Comparison of ENCODE assay signal across 5 fruit fly cellular contexts in the genomic region with DNA sequence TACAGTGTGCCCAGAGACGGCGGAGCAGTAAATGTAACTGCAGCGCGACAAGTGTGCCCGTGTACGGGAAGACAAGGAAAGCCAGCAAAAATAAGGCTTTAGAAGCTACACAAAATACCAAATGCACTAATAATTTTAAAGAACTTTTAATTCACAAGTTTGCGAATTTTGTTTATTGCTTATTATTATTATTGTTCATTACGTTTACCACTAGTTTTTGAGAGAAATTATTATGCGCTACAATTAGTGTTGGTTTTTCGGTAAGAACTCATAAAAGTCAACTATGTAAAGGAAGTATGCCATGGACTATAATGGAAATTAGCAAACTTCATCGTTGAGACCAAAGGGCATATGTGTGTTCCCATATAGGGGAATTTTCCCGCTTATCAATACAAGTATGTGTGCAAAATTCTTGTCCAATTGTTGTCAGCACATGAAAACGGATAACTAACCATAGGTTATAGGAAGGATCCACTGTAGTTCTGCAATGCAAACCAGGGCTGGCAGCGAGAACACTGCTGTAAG.
A peak's percentile ranks its signal among the peaks of the same experiment; 100 is the strongest.
TF ChIP-seq lines count a peak whose summit lies in the region.

Gene schlank (minus strand): TSS at position 42 of the 525 bp plus-strand sequence.

- TF ChIP-seq CTCF in whole organism, embryonic (GFP tag; optimal IDR thresholded peaks at IDR 0.05; lab: Kevin White, UChicago): no peak

TF ChIP-seq in whole organism, adult, 20 proteins besides CTCF, POLR2A, EP300 and RAD21 (continues in another document):
- TF ChIP-seq CG11617 (GFP tag; optimal IDR thresholded peaks at IDR 0.05; lab: Kevin White, UChicago) (peak; percentile 44), CG1620 (GFP tag; optimal IDR thresholded peaks at IDR 0.05; lab: Kevin White, UChicago) (peak; percentile 33), CG5204 (GFP tag; optimal IDR thresholded peaks at IDR 0.05; lab: Kevin White, UChicago) (no peak), CG7045 (GFP tag; optimal IDR thresholded peaks at IDR 0.05; lab: Kevin White, UChicago) (no peak), toe (GFP tag; optimal IDR thresholded peaks at IDR 0.05; lab: Kevin White, UChicago) (peak; percentile 67), CG33017 (tag; optimal IDR thresholded peaks at IDR 0.05; lab: Kevin White, UChicago) (no peak), cnc (optimal IDR thresholded peaks at IDR 0.05; lab: Kevin White, UChicago) (no peak), CG14711 (tag; optimal IDR thresholded peaks at IDR 0.05; lab: Kevin White, UChicago) (no peak), CG12768 (GFP tag; optimal IDR thresholded peaks at IDR 0.05; lab: Kevin White, UChicago) (peak; percentile 36), Hr96 (GFP tag; optimal IDR thresholded peaks at IDR 0.05; lab: Kevin White, UChicago) (no peak), Mnt (GFP tag; optimal IDR thresholded peaks at IDR 0.05; lab: Kevin White, UChicago) (no peak), cic (GFP tag; optimal IDR thresholded peaks at IDR 0.05; lab: Kevin White, UChicago) (no peak), kay (GFP tag; lab: Kevin White, UChicago; ENCODE audit: borderline replicate concordance) (no peak), tj (GFP tag; optimal IDR thresholded peaks at IDR 0.05; lab: Kevin White, UChicago) (no peak), Clk (GFP tag; optimal IDR thresholded peaks at IDR 0.05; lab: Kevin White, UChicago) (no peak), Crg-1 (GFP tag; optimal IDR thresholded peaks at IDR 0.05; lab: Kevin White, UChicago) (peak; percentile 43), ovo (GFP tag; optimal IDR thresholded peaks at IDR 0.05; lab: Kevin White, UChicago) (peak; percentile 30)

TF ChIP-seq in whole organism, embryonic, 481 proteins besides CTCF, POLR2A, EP300 and RAD21 (continues in another document):
- TF ChIP-seq shn (GFP tag; optimal IDR thresholded peaks at IDR 0.05; lab: Kevin White, UChicago) (peak; percentile 55), gsb-n (tag; optimal IDR thresholded peaks at IDR 0.05; lab: Kevin White, UChicago) (no peak), ATbp (GFP tag; optimal IDR thresholded peaks at IDR 0.05; lab: Kevin White, UChicago) (no peak), dan (GFP tag; IDR thresholded peaks at IDR 0.05; lab: Robert Waterston, UW) (no peak), Tbp (GFP tag; optimal IDR thresholded peaks at IDR 0.05; lab: Kevin White, UChicago) (no peak), CG8388 (GFP tag; optimal IDR thresholded peaks at IDR 0.05; lab: Kevin White, UChicago) (peak; percentile 52), grau (tag; optimal IDR thresholded peaks at IDR 0.05; lab: Kevin White, UChicago) (peak; percentile 99), CG33213 (GFP tag; optimal IDR thresholded peaks at IDR 0.05; lab: Kevin White, UChicago) (peak; percentile 37), exex (tag; optimal IDR thresholded peaks at IDR 0.05; lab: Kevin White, UChicago) (no peak), ftz-f1 (GFP tag; optimal IDR thresholded peaks at IDR 0.05; lab: Kevin White, UChicago) (no peak), dpn (GFP tag; optimal IDR thresholded peaks at IDR 0.05; lab: Kevin White, UChicago) (peak; percentile 56 to 57), Sry-δ (GFP tag; optimal IDR thresholded peaks at IDR 0.05; lab: Kevin White, UChicago) (peak; percentile 30), CG9876 (GFP tag; optimal IDR thresholded peaks at IDR 0.05; lab: Kevin White, UChicago) (peak; percentile 26), Hr3 (GFP tag; optimal IDR thresholded peaks at IDR 0.05; lab: Kevin White, UChicago) (peak; percentile 41), H15 (GFP tag; IDR thresholded peaks at IDR 0.05; lab: Robert Waterston, UW) (peak; percentile 45; the same call in 1 of the 3 replicates), CG1024 (GFP tag; IDR thresholded peaks at IDR 0.05; lab: Robert Waterston, UW) (peak; percentile 43; the same call in 1 of the 2 replicates), ems (GFP tag; optimal IDR thresholded peaks at IDR 0.05; lab: Kevin White, UChicago) (peak; percentile 28)

TF ChIP-seq in whole organism, prepupa, 60 proteins besides CTCF, POLR2A, EP300 and RAD21 (continues in another document):
- TF ChIP-seq Eip93F (GFP tag; optimal IDR thresholded peaks at IDR 0.05; lab: Kevin White, UChicago) (no peak), Sox15 (GFP tag; optimal IDR thresholded peaks at IDR 0.05; lab: Kevin White, UChicago) (peak; percentile 52), vri (GFP tag; optimal IDR thresholded peaks at IDR 0.05; lab: Kevin White, UChicago) (peak; percentile 32), CG11902 (GFP tag; optimal IDR thresholded peaks at IDR 0.05; lab: Kevin White, UChicago) (peak; percentile 49), CG15336 (GFP tag; IDR thresholded peaks at IDR 0.05; lab: Robert Waterston, UW) (peak; percentile 62), CG6808 (GFP tag; optimal IDR thresholded peaks at IDR 0.05; lab: Kevin White, UChicago) (no peak), CG4318 (GFP tag; optimal IDR thresholded peaks at IDR 0.05; lab: Kevin White, UChicago) (no peak), CG6792 (GFP tag; optimal IDR thresholded peaks at IDR 0.05; lab: Kevin White, UChicago) (peak; percentile 28), fd85E (GFP tag; optimal IDR thresholded peaks at IDR 0.05; lab: Kevin White, UChicago) (no peak), dsx (GFP tag; optimal IDR thresholded peaks at IDR 0.05; lab: Kevin White, UChicago; ENCODE audit: poor library complexity, severe bottlenecking) (peak; percentile 51), CG6276 (GFP tag; optimal IDR thresholded peaks at IDR 0.05; lab: Kevin White, UChicago) (no peak), Sox14 (GFP tag; optimal IDR thresholded peaks at IDR 0.05; lab: Kevin White, UChicago) (peak; percentile 42), fkh (GFP tag; optimal IDR thresholded peaks at IDR 0.05; lab: Kevin White, UChicago) (no peak), CG31627 (GFP tag; optimal IDR thresholded peaks at IDR 0.05; lab: Kevin White, UChicago) (peak; percentile 74), Eip75B (GFP tag; optimal IDR thresholded peaks at IDR 0.05; lab: Kevin White, UChicago) (peak; percentile 63), spab (GFP tag; optimal IDR thresholded peaks at IDR 0.05; lab: Kevin White, UChicago) (no peak), acj6 (GFP tag; optimal IDR thresholded peaks at IDR 0.05; lab: Kevin White, UChicago) (no peak), esn (GFP tag; optimal IDR thresholded peaks at IDR 0.05; lab: Kevin White, UChicago) (peak; percentile 61)

TF ChIP-seq in whole organism, pupa, 21 proteins besides CTCF, POLR2A, EP300 and RAD21 (continues in another document):
- TF ChIP-seq CG13204 (GFP tag; optimal IDR thresholded peaks at IDR 0.05; lab: Kevin White, UChicago): no peak
- peak; percentile 65 for TF ChIP-seq Ets98B (GFP tag; IDR thresholded peaks at IDR 0.05; lab: Robert Waterston, UW)
- TF ChIP-seq CG32121 (GFP tag; IDR thresholded peaks at IDR 0.05; lab: Robert Waterston, UW): peak; percentile 64
- peak; percentile 43 for TF ChIP-seq CG15710 (tag; optimal IDR thresholded peaks at IDR 0.05; lab: Kevin White, UChicago)
- no peak for TF ChIP-seq CG12605 (GFP tag; IDR thresholded peaks at IDR 0.05; lab: Robert Waterston, UW)
- TF ChIP-seq CG8159 (tag; optimal IDR thresholded peaks at IDR 0.05; lab: Kevin White, UChicago): peak; percentile 63
- no peak for TF ChIP-seq D1 (tag; optimal IDR thresholded peaks at IDR 0.05; lab: Kevin White, UChicago)
- TF ChIP-seq CG17806 (tag; optimal IDR thresholded peaks at IDR 0.05; lab: Kevin White, UChicago): peak; percentile 28
- peak; percentile 7 for TF ChIP-seq Snoo (tag; optimal IDR thresholded peaks at IDR 0.05; lab: Kevin White, UChicago)
- peak; percentile 74; the same call in 2 of the 3 replicates for TF ChIP-seq fd96Ca (GFP tag; IDR thresholded peaks at IDR 0.05; lab: Robert Waterston, UW)
- TF ChIP-seq Pif1A (GFP tag; optimal IDR thresholded peaks at IDR 0.05; lab: Kevin White, UChicago): no peak
- TF ChIP-seq CG4496 (GFP tag; IDR thresholded peaks at IDR 0.05; lab: Robert Waterston, UW): peak; percentile 82
- TF ChIP-seq rn (GFP tag; IDR thresholded peaks at IDR 0.05; lab: Robert Waterston, UW): 0 out of 2 replicates have a peak, but pooled peaks have one; percentile 31
- TF ChIP-seq CG8301 (tag; optimal IDR thresholded peaks at IDR 0.05; lab: Kevin White, UChicago): peak; percentile 39
- TF ChIP-seq EcR (GFP tag; optimal IDR thresholded peaks at IDR 0.05; lab: Kevin White, UChicago): no peak
- peak; percentile 28 for TF ChIP-seq CG34367 (tag; optimal IDR thresholded peaks at IDR 0.05; lab: Kevin White, UChicago)
- TF ChIP-seq CG14655 (GFP tag; optimal IDR thresholded peaks at IDR 0.05; lab: Kevin White, UChicago): no peak
- TF ChIP-seq CG10348 (GFP tag; IDR thresholded peaks at IDR 0.05; lab: Robert Waterston, UW): no peak
- TF ChIP-seq CG9948 (tag; optimal IDR thresholded peaks at IDR 0.05; lab: Kevin White, UChicago): peak; percentile 8

TF ChIP-seq in whole organism, wandering third instar larva, 38 proteins besides CTCF, POLR2A, EP300 and RAD21 (continues in another document):
- TF ChIP-seq foxo (GFP tag; optimal IDR thresholded peaks at IDR 0.05; lab: Kevin White, UChicago) (peak in 1 of 2 experiments; percentile 60), Sp1 (GFP tag; optimal IDR thresholded peaks at IDR 0.05; lab: Kevin White, UChicago) (peak; percentile 36), sage (GFP tag; optimal IDR thresholded peaks at IDR 0.05; lab: Kevin White, UChicago) (no peak), HLH106 (tag; optimal IDR thresholded peaks at IDR 0.05; lab: Kevin White, UChicago) (peak; percentile 65), dmrt93B (GFP tag; optimal IDR thresholded peaks at IDR 0.05; lab: Kevin White, UChicago) (no peak), lola (GFP tag; optimal IDR thresholded peaks at IDR 0.05; lab: Kevin White, UChicago) (no peak), tai (GFP tag; optimal IDR thresholded peaks at IDR 0.05; lab: Kevin White, UChicago) (no peak), CG9705 (GFP tag; optimal IDR thresholded peaks at IDR 0.05; lab: Kevin White, UChicago) (peak; percentile 18), fru (GFP tag; optimal IDR thresholded peaks at IDR 0.05; lab: Kevin White, UChicago) (peak; percentile 32), N (GFP tag; optimal IDR thresholded peaks at IDR 0.05; lab: Kevin White, UChicago) (no peak), ey (GFP tag; optimal IDR thresholded peaks at IDR 0.05; lab: Kevin White, UChicago) (peak; percentile 54), Mio (GFP tag; optimal IDR thresholded peaks at IDR 0.05; lab: Kevin White, UChicago) (no peak), Dfd (GFP tag; optimal IDR thresholded peaks at IDR 0.05; lab: Kevin White, UChicago) (no peak), OdsH (GFP tag; optimal IDR thresholded peaks at IDR 0.05; lab: Kevin White, UChicago) (no peak), br (GFP tag; optimal IDR thresholded peaks at IDR 0.05; lab: Kevin White, UChicago) (peak; percentile 38), Abd-B (GFP tag; optimal IDR thresholded peaks at IDR 0.05; lab: Kevin White, UChicago) (no peak), rgr (GFP tag; optimal IDR thresholded peaks at IDR 0.05; lab: Kevin White, UChicago) (peak; percentile 13), Hnf4 (GFP tag; optimal IDR thresholded peaks at IDR 0.05; lab: Kevin White, UChicago) (peak; percentile 27), woc (GFP tag; optimal IDR thresholded peaks at IDR 0.05; lab: Kevin White, UChicago) (peak; percentile 76), sv (GFP tag; optimal IDR thresholded peaks at IDR 0.05; lab: Kevin White, UChicago) (peak; percentile 43), CrebA (GFP tag; optimal IDR thresholded peaks at IDR 0.05; lab: Kevin White, UChicago; ENCODE audit: borderline replicate concordance) (no peak), h (GFP tag; optimal IDR thresholded peaks at IDR 0.05; lab: Kevin White, UChicago) (peak; percentile 35)
